Worm (Caenorhabditis elegans) whole organism, L4 larva: Measurements from ENCODE around the gene apn-1.

Experiments
- aly-2 ChIP-seq: sonication (generic microtip); optimal IDR thresholded peaks from 2 replicates; lab custom pipeline; 2018; ENCODE audit warnings: missing biosample characterization, missing genetic modification characterization
- ama-1 ChIP-seq: fragments of 150-350 bp; optimal IDR thresholded peaks from 2 replicates; lab custom pipeline; 2014; ENCODE audit warnings: inconsistent platforms, mixed read lengths
- ztf-7 ChIP-seq: fragments of 150-350 bp; optimal IDR thresholded peaks from 2 replicates; lab custom pipeline; 2014; ENCODE audit warnings: missing biosample characterization, missing genetic modification characterization

DNA sequence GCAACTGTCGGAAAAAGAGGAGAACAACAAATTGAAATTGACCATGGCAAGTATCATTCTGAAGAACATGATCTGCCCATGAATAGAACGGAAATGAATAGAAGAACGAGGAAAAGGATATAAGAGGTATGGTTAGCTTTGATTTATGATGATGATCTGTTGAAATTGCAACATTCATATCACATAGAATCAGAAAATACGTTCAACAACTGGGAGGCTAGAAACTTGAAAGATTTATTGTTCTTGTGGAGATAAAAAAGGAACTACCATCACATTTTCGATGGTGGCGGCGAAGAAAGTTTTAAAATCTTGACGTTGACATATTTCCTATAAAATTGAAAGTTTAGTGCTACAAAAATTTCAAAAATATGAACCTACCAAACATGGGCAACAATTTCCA lies 45.9 kb downstream of the apn-1 start:
- TF ChIP-seq ama-1 (lab: Kevin White, UChicago) = no peak
- no peak for TF ChIP-seq aly-2 (tag; lab: Kevin White, UChicago)
- TF ChIP-seq ztf-7 (tag; lab: Kevin White, UChicago) = no peak
